Worm (Caenorhabditis elegans): ENCODE measurements around the gene sahd-1.

sahd-1 gene

ce11 chrII:5554788-5555187 is 40.0 kb upstream of the sahd-1 start:
- no peak for TF ChIP-seq flh-1 (GFP tag; optimal IDR thresholded peaks at IDR 0.05)
- TF ChIP-seq mab-5 (tag; optimal IDR thresholded peaks at IDR 0.05) = no peak
- TF ChIP-seq nhr-76 (tag; optimal IDR thresholded peaks at IDR 0.05) = no peak
- TF ChIP-seq lin-13 (tag; optimal IDR thresholded peaks at IDR 0.05) = no peak
- TF ChIP-seq cnd-1 (tag; optimal IDR thresholded peaks at IDR 0.05) = no peak
- no peak for TF ChIP-seq mls-2 (tag; optimal IDR thresholded peaks at IDR 0.05)
- no peak for TF ChIP-seq blmp-1 (tag; optimal IDR thresholded peaks at IDR 0.05)
- TF ChIP-seq sptf-1 (tag; optimal IDR thresholded peaks at IDR 0.05) = no peak
- TF ChIP-seq elt-1 (tag; optimal IDR thresholded peaks at IDR 0.05; ENCODE audit: borderline replicate concordance, insufficient read depth) = no peak
- no peak for TF ChIP-seq lin-32 (GFP tag; optimal IDR thresholded peaks at IDR 0.05)

- TF ChIP-seq elt-1 (tag; optimal IDR thresholded peaks at IDR 0.05; ENCODE audit: borderline replicate concordance, insufficient read depth) (no peak), ham-2 (GFP tag; optimal IDR thresholded peaks at IDR 0.05) (no peak), ceh-83 (GFP tag; optimal IDR thresholded peaks at IDR 0.05) (no peak), nhr-76 (tag; optimal IDR thresholded peaks at IDR 0.05) (no peak), nhr-2 (tag; optimal IDR thresholded peaks at IDR 0.05) (no peak)
Measured at ce11 chrII:5554317-5554716, 39.6 kb upstream of the sahd-1 start, which contains the start of gene ins-12. ins-12 (plus strand) TSS chrII:5554617.

ce11 chrII:5553531-5553930 is 38.8 kb upstream of the sahd-1 start:
- TF ChIP-seq ces-1 (GFP tag; optimal IDR thresholded peaks at IDR 0.05) (no peak), sem-2 (GFP tag; optimal IDR thresholded peaks at IDR 0.05) (no peak), lsy-2 (tag; optimal IDR thresholded peaks at IDR 0.05) (no peak), blmp-1 (tag; optimal IDR thresholded peaks at IDR 0.05) (no peak), nhr-12 (tag; optimal IDR thresholded peaks at IDR 0.05) (no peak), M03D4.4 (tag; optimal IDR thresholded peaks at IDR 0.05) (no peak), ham-2 (GFP tag; optimal IDR thresholded peaks at IDR 0.05) (no peak), unc-39 (tag; optimal IDR thresholded peaks at IDR 0.05) (no peak), nhr-237 (tag; optimal IDR thresholded peaks at IDR 0.05) (no peak), lin-32 (GFP tag; optimal IDR thresholded peaks at IDR 0.05) (no peak), tbx-8 (GFP tag; optimal IDR thresholded peaks at IDR 0.05) (no peak), ceh-39 (tag; optimal IDR thresholded peaks at IDR 0.05) (no peak), mls-2 (tag; optimal IDR thresholded peaks at IDR 0.05) (no peak), elt-1 (tag; optimal IDR thresholded peaks at IDR 0.05; ENCODE audit: borderline replicate concordance, insufficient read depth) (no peak), pha-4 (tag; optimal IDR thresholded peaks at IDR 0.05) (no peak), cnd-1 (tag; optimal IDR thresholded peaks at IDR 0.05) (no peak), nhr-2 (tag; optimal IDR thresholded peaks at IDR 0.05) (no peak), zip-8 (tag; optimal IDR thresholded peaks at IDR 0.05) (no peak), hlh-1 (tag; optimal IDR thresholded peaks at IDR 0.05) (no peak), ceh-43 (GFP tag; optimal IDR thresholded peaks at IDR 0.05) (no peak)

- TF ChIP-seq ceh-39 (tag; optimal IDR thresholded peaks at IDR 0.05) = no peak
- no peak for TF ChIP-seq ztf-11 (tag; optimal IDR thresholded peaks at IDR 0.05)
- no peak for TF ChIP-seq sptf-1 (tag; optimal IDR thresholded peaks at IDR 0.05)
- TF ChIP-seq nhr-28 (tag; optimal IDR thresholded peaks at IDR 0.05) = no peak
- no peak for TF ChIP-seq hlh-1 (tag; optimal IDR thresholded peaks at IDR 0.05)
- no peak for TF ChIP-seq cnd-1 (tag; optimal IDR thresholded peaks at IDR 0.05)
- TF ChIP-seq mls-2 (tag; optimal IDR thresholded peaks at IDR 0.05) = no peak
- TF ChIP-seq lsy-2 (tag; optimal IDR thresholded peaks at IDR 0.05) = no peak
Measured at ce11 chrII:5551517-5551916, 36.8 kb upstream of the sahd-1 start, which contains the start of gene C17C3.5. C17C3.5 (plus strand) TSS chrII:5551817.

- no peak for TF ChIP-seq elt-1 (tag; optimal IDR thresholded peaks at IDR 0.05; ENCODE audit: borderline replicate concordance, insufficient read depth)
- no peak for TF ChIP-seq nhr-28 (tag; optimal IDR thresholded peaks at IDR 0.05)
- no peak for TF ChIP-seq ham-2 (GFP tag; optimal IDR thresholded peaks at IDR 0.05)
- TF ChIP-seq bed-3 (GFP tag; optimal IDR thresholded peaks at IDR 0.05) = no peak
- TF ChIP-seq snpc-4 (tag; optimal IDR thresholded peaks at IDR 0.05) = no peak
Measured at ce11 chrII:5549746-5550145, 35.0 kb upstream of the sahd-1 start, which contains the start of gene C17C3.6. C17C3.6 (plus strand) TSS chrII:5550046.

ce11 chrII:5547442-5547894 is 32.7 kb upstream of the sahd-1 start, which contains the start of gene acdh-2:
acdh-2 (minus strand) TSS chrII:5547492.
- TF ChIP-seq nhr-237 (tag; optimal IDR thresholded peaks at IDR 0.05) (no peak), unc-120 (tag; optimal IDR thresholded peaks at IDR 0.05; ENCODE audit: poor library complexity, severe bottlenecking) (no peak), drap-1 (GFP tag; optimal IDR thresholded peaks at IDR 0.05) (no peak), mls-2 (tag; optimal IDR thresholded peaks at IDR 0.05) (no peak), ceh-83 (GFP tag; optimal IDR thresholded peaks at IDR 0.05) (no peak), elt-3 (tag; optimal IDR thresholded peaks at IDR 0.05) (no peak), ztf-11 (tag; optimal IDR thresholded peaks at IDR 0.05) (no peak), nhr-12 (tag; optimal IDR thresholded peaks at IDR 0.05) (no peak), lsy-2 (tag; optimal IDR thresholded peaks at IDR 0.05) (no peak), mab-5 (tag; optimal IDR thresholded peaks at IDR 0.05) (no peak), zip-8 (tag; optimal IDR thresholded peaks at IDR 0.05) (no peak), cnd-1 (tag; optimal IDR thresholded peaks at IDR 0.05) (no peak), tbx-8 (GFP tag; optimal IDR thresholded peaks at IDR 0.05) (no peak), unc-39 (tag; optimal IDR thresholded peaks at IDR 0.05) (no peak), nhr-2 (tag; optimal IDR thresholded peaks at IDR 0.05) (no peak), lin-32 (GFP tag; optimal IDR thresholded peaks at IDR 0.05) (no peak), elt-1 (tag; optimal IDR thresholded peaks at IDR 0.05; ENCODE audit: borderline replicate concordance, insufficient read depth) (no peak), bed-3 (GFP tag; optimal IDR thresholded peaks at IDR 0.05) (no peak)
